Worm (Caenorhabditis elegans): Measurements from ENCODE around the gene nhr-271.

DNA sequence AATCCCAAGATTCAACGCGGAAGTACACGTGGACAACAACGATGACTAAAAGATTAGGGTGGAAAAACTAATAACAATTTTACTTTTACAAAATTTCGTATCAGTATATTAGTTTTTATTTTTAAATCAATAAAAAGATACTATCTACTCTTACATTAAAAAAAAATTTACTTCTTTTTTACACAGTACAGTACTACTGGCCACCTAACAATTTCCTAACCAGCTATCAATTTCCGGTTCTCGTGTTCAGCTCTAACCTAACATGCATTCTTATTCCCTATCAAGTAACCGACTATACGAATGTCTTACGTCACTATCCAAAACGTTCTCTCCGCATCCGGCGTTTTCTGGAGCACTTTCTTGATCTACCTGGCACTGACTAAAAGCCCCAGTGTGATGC, 49.3 kb upstream of the nhr-271 start, which contains the start of gene srd-21:
- TF ChIP-seq flt-1 (GFP tag; IDR thresholded peaks at IDR 0.05), result no peak
- TF ChIP-seq T22C8.4 (GFP tag; IDR thresholded peaks at IDR 0.05), result no peak
- TF ChIP-seq ref-1 (GFP tag; conservative IDR thresholded peaks at IDR 0.05), result no peak
- no peak for TF ChIP-seq ztf-23 (GFP tag; IDR thresholded peaks at IDR 0.05)
- TF ChIP-seq med-1 (GFP tag; optimal IDR thresholded peaks at IDR 0.05; ENCODE audit: insufficient read depth), result no peak
- no peak for TF ChIP-seq klf-2 (GFP tag; conservative IDR thresholded peaks at IDR 0.05)
- TF ChIP-seq cog-1 (tag; optimal IDR thresholded peaks at IDR 0.05), result no peak

All from whole organism, midembryonic.